Worm (Caenorhabditis elegans) whole organism, midembryonic: ENCODE measurements around the gene gcy-36.

Source experiments
- T22C8.4 ChIP-seq: fragments of 200-800 bp; sonication (Bioruptor generic); IDR thresholded peaks from 2 replicates; pipeline ENCODE4 v1.3.6; 2022; ENCODE audit warnings: missing genetic modification characterization, missing compliant biosample characterization
- cog-1 ChIP-seq: sonication (generic microtip); optimal IDR thresholded peaks from 2 replicates; lab custom pipeline; 2016; ENCODE audit warnings: missing genetic modification characterization, missing compliant biosample characterization
- flt-1 ChIP-seq: fragments of 200-800 bp; sonication (Bioruptor generic); IDR thresholded peaks from 2 replicates; pipeline ENCODE4 v1.3.6; 2022; ENCODE audit warnings: missing genetic modification characterization, missing compliant biosample characterization
- klf-2 ChIP-seq: fragments of 200-800 bp; sonication (Bioruptor generic); conservative IDR thresholded peaks from 2 replicates; pipeline ENCODE4 v1.3.6; 2022; ENCODE audit warnings: missing genetic modification reagents, missing genetic modification characterization, missing compliant biosample characterization
- med-1 ChIP-seq: sonication (generic microtip); optimal IDR thresholded peaks from 2 replicates; lab custom pipeline; 2017; ENCODE audit warnings: missing genetic modification characterization, mild to moderate bottlenecking, missing compliant biosample characterization, antibody characterized with exemption, missing genetic modification reagents; ENCODE audit not compliant: insufficient read depth
- ref-1 ChIP-seq: fragments of 200-800 bp; sonication (Bioruptor generic); conservative IDR thresholded peaks from 2 replicates; pipeline ENCODE4 v1.3.6; 2022; ENCODE audit warnings: missing genetic modification reagents, missing genetic modification characterization, missing compliant biosample characterization
- tab-1 ChIP-seq: fragments of 200-800 bp; sonication (Bioruptor generic); IDR thresholded peaks from 2 replicates; pipeline ENCODE4 v1.3.6; 2022; ENCODE audit warnings: missing genetic modification characterization, missing compliant biosample characterization
- ztf-23 ChIP-seq: fragments of 200-800 bp; sonication (Bioruptor generic); IDR thresholded peaks from 2 replicates; pipeline ENCODE4 v1.3.6; 2022; ENCODE audit warnings: missing genetic modification reagents, missing genetic modification characterization, missing compliant biosample characterization
- ztf-29 ChIP-seq: fragments of 200-800 bp; sonication (Bioruptor generic); IDR thresholded peaks from 2 replicates; pipeline ENCODE4 v1.3.6; 2022; ENCODE audit warnings: missing genetic modification reagents, missing genetic modification characterization, missing compliant biosample characterization

Gene gcy-36

ce11 chrX:15466032-15466431 lies 12.8 kb upstream of the gcy-36 start, which contains the start of gene sprr-1:
Gene sprr-1 (plus strand): TSS chrX:15466300.
- TF ChIP-seq T22C8.4 (GFP tag; lab: Robert Waterston, UW) (no peak), ref-1 (GFP tag; lab: Robert Waterston, UW) (no peak), med-1 (no peak), ztf-23 (GFP tag; lab: Robert Waterston, UW) (no peak), klf-2 (GFP tag; lab: Robert Waterston, UW) (no peak), flt-1 (GFP tag; lab: Robert Waterston, UW) (no peak), cog-1 (tag; lab: Kevin White, UChicago) (no peak), tab-1 (GFP tag; lab: Robert Waterston, UW) (no peak), ztf-29 (no peak)

ce11 chrX:15468657-15469056 lies 10.2 kb upstream of the gcy-36 start:
- no peak for TF ChIP-seq T22C8.4 (GFP tag; lab: Robert Waterston, UW)
- no peak for TF ChIP-seq ztf-29
- TF ChIP-seq ref-1 (GFP tag; lab: Robert Waterston, UW): no peak
- TF ChIP-seq ztf-23 (GFP tag; lab: Robert Waterston, UW): no peak
- no peak for TF ChIP-seq klf-2 (GFP tag; lab: Robert Waterston, UW)
- no peak for TF ChIP-seq med-1
- no peak for TF ChIP-seq tab-1 (GFP tag; lab: Robert Waterston, UW)
- TF ChIP-seq flt-1 (GFP tag; lab: Robert Waterston, UW): no peak
- TF ChIP-seq cog-1 (tag; lab: Kevin White, UChicago): no peak

- TF ChIP-seq T22C8.4 (GFP tag; lab: Robert Waterston, UW) (no peak), tab-1 (GFP tag; lab: Robert Waterston, UW) (no peak), ztf-23 (GFP tag; lab: Robert Waterston, UW) (no peak), ztf-29 (no peak), med-1 (no peak), flt-1 (GFP tag; lab: Robert Waterston, UW) (no peak), cog-1 (tag; lab: Kevin White, UChicago) (no peak), klf-2 (GFP tag; lab: Robert Waterston, UW) (no peak), ref-1 (GFP tag; lab: Robert Waterston, UW) (no peak)
Observed at ce11 chrX:15469957-15470548, 8.8 kb upstream of the gcy-36 start.

ce11 chrX:15477309-15477708 lies 1.5 kb upstream of the gcy-36 start, which contains the start of gene exc-1:
Gene exc-1 (minus strand): TSS chrX:15477409.
- TF ChIP-seq flt-1 (GFP tag; lab: Robert Waterston, UW): no peak
- TF ChIP-seq cog-1 (tag; lab: Kevin White, UChicago): no peak

ce11 chrX:15485262-15485661 lies 6.4 kb downstream of the gcy-36 start:
- TF ChIP-seq ztf-29: no peak
- no peak for TF ChIP-seq med-1
- TF ChIP-seq klf-2 (GFP tag; lab: Robert Waterston, UW): no peak
- no peak for TF ChIP-seq ztf-23 (GFP tag; lab: Robert Waterston, UW)
- TF ChIP-seq ref-1 (GFP tag; lab: Robert Waterston, UW): no peak
- TF ChIP-seq cog-1 (tag; lab: Kevin White, UChicago): no peak
- no peak for TF ChIP-seq tab-1 (GFP tag; lab: Robert Waterston, UW)
- TF ChIP-seq T22C8.4 (GFP tag; lab: Robert Waterston, UW): no peak
- no peak for TF ChIP-seq flt-1 (GFP tag; lab: Robert Waterston, UW)

ce11 chrX:15487162-15487561 lies 8.3 kb downstream of the gcy-36 start:
- TF ChIP-seq klf-2 (GFP tag; lab: Robert Waterston, UW) (no peak), ztf-23 (GFP tag; lab: Robert Waterston, UW) (peak; percentile 40; the same call in 1 of the 2 replicates)

ce11 chrX:15487806-15488205 lies 9.0 kb downstream of the gcy-36 start, which contains the start of gene H13N06.2:
Gene H13N06.2 (plus strand): TSS chrX:15488106.
- TF ChIP-seq cog-1 (tag; lab: Kevin White, UChicago): no peak
- TF ChIP-seq klf-2 (GFP tag; lab: Robert Waterston, UW): no peak
- TF ChIP-seq ref-1 (GFP tag; lab: Robert Waterston, UW): no peak
- TF ChIP-seq flt-1 (GFP tag; lab: Robert Waterston, UW): no peak
- no peak for TF ChIP-seq ztf-29
- TF ChIP-seq med-1: no peak
- no peak for TF ChIP-seq T22C8.4 (GFP tag; lab: Robert Waterston, UW)
- TF ChIP-seq tab-1 (GFP tag; lab: Robert Waterston, UW): no peak

- TF ChIP-seq ztf-29 (no peak), klf-2 (GFP tag; lab: Robert Waterston, UW) (no peak), T22C8.4 (GFP tag; lab: Robert Waterston, UW) (no peak), med-1 (no peak), cog-1 (tag; lab: Kevin White, UChicago) (no peak), ztf-23 (GFP tag; lab: Robert Waterston, UW) (no peak), flt-1 (GFP tag; lab: Robert Waterston, UW) (no peak)
Observed at ce11 chrX:15491110-15491509, 12.3 kb downstream of the gcy-36 start.

- peak; percentile 40; the same call in 1 of the 2 replicates for TF ChIP-seq T22C8.4 (GFP tag; lab: Robert Waterston, UW)
- peak; percentile 75 for TF ChIP-seq ztf-23 (GFP tag; lab: Robert Waterston, UW)
- TF ChIP-seq ztf-29: no peak
- peak; percentile 74; the same call in 1 of the 2 replicates for TF ChIP-seq tab-1 (GFP tag; lab: Robert Waterston, UW)
- TF ChIP-seq ref-1 (GFP tag; lab: Robert Waterston, UW): no peak
- no peak for TF ChIP-seq klf-2 (GFP tag; lab: Robert Waterston, UW)
- peak; percentile 32 for TF ChIP-seq med-1
- TF ChIP-seq flt-1 (GFP tag; lab: Robert Waterston, UW): peak; percentile 77
- peak; percentile 41 for TF ChIP-seq cog-1 (tag; lab: Kevin White, UChicago)
Observed at ce11 chrX:15492759-15493158, 13.9 kb downstream of the gcy-36 start.

- TF ChIP-seq T22C8.4 (GFP tag; lab: Robert Waterston, UW) (peak; percentile 69), ref-1 (GFP tag; lab: Robert Waterston, UW) (no peak)
Observed at ce11 chrX:15493322-15493721, 14.5 kb downstream of the gcy-36 start, which contains the start of gene gob-1. Gene gob-1 (plus strand): TSS chrX:15493602.
